Fruit fly (Drosophila melanogaster): ENCODE results near the gene CG14780.

CG14780 gene

dm6 chrX:1517618-1518017, 45.3 kb downstream of the CG14780 start (continued):
- TF ChIP-seq vvl (GFP tag; IDR thresholded peaks at IDR 0.05), result peak; percentile 46; the same call in 1 of the 2 replicates
- peak; percentile 23 for TF ChIP-seq CG4424 (GFP tag; optimal IDR thresholded peaks at IDR 0.05)
- no peak for TF ChIP-seq CG3407 (GFP tag; optimal IDR thresholded peaks at IDR 0.05)
- peak; percentile 42 for TF ChIP-seq Hmr (GFP tag; optimal IDR thresholded peaks at IDR 0.05)
- TF ChIP-seq CTCF (GFP tag; optimal IDR thresholded peaks at IDR 0.05), result no peak
- no peak for TF ChIP-seq psq (GFP tag; optimal IDR thresholded peaks at IDR 0.05)
- peak; percentile 14; the same call in 1 of the 2 replicates for TF ChIP-seq CG17328 (GFP tag; IDR thresholded peaks at IDR 0.05)
- TF ChIP-seq CG6765 (GFP tag; optimal IDR thresholded peaks at IDR 0.05), result no peak
- TF ChIP-seq BtbVII (GFP tag; optimal IDR thresholded peaks at IDR 0.05), result no peak

- peak; percentile 92 for TF ChIP-seq CTCF (GFP tag; optimal IDR thresholded peaks at IDR 0.05)
- TF ChIP-seq CG31224 (GFP tag; IDR thresholded peaks at IDR 0.05), result peak; percentile 41; the same call in 1 of the 2 replicates
- peak; percentile 87 for TF ChIP-seq Dip2 (GFP tag; IDR thresholded peaks at IDR 0.05)
- TF ChIP-seq Myb (GFP tag; optimal IDR thresholded peaks at IDR 0.05), result peak; percentile 69
- peak; percentile 79 for TF ChIP-seq CG10979 (tag; optimal IDR thresholded peaks at IDR 0.05)
Measured at dm6 chrX:1523277-1523676, 51.0 kb downstream of the CG14780 start.

All from whole organism, embryonic.